Worm (Caenorhabditis elegans): ENCODE data around the gene Y119D3B.14.

The Y119D3B.14 gene

ce11 chrIII:1164668-1165067, 28.9 kb downstream of the Y119D3B.14 start (continued):
- TF ChIP-seq ztf-7 (tag; optimal IDR thresholded peaks at IDR 0.05) (no peak), ceh-44 (GFP tag; IDR thresholded peaks at IDR 0.05) (no peak), nhr-25 (tag; optimal IDR thresholded peaks at IDR 0.05; ENCODE audit: borderline replicate concordance, insufficient read depth) (no peak), daf-8 (GFP tag; IDR thresholded peaks at IDR 0.05) (no peak), hlh-30 (tag; optimal IDR thresholded peaks at IDR 0.05; ENCODE audit: insufficient read depth) (no peak), lin-38 (GFP tag; IDR thresholded peaks at IDR 0.05) (peak; percentile 27), dmd-6 (GFP tag; IDR thresholded peaks at IDR 0.05) (peak; percentile 31), set-16 (GFP tag; IDR thresholded peaks at IDR 0.05) (no peak), madf-9 (GFP tag; conservative IDR thresholded peaks at IDR 0.05) (no peak), tra-1 (GFP tag; IDR thresholded peaks at IDR 0.05) (no peak), rbr-2 (tag; optimal IDR thresholded peaks at IDR 0.05) (no peak), Y105C5A.15 (GFP tag; IDR thresholded peaks at IDR 0.05) (no peak), mes-2 (tag; optimal IDR thresholded peaks at IDR 0.05; ENCODE audit: poor library complexity, severe bottlenecking) (peak; percentile 38), R02D3.7 (tag; optimal IDR thresholded peaks at IDR 0.05) (no peak), dmd-9 (GFP tag; IDR thresholded peaks at IDR 0.05) (no peak), ces-1 (GFP tag; optimal IDR thresholded peaks at IDR 0.05) (no peak), vab-7 (GFP tag; IDR thresholded peaks at IDR 0.05) (peak; percentile 27; the same call in 1 of the 2 replicates), hmg-1.1 (GFP tag; IDR thresholded peaks at IDR 0.05) (no peak), lin-29 (GFP tag; IDR thresholded peaks at IDR 0.05) (no peak), ceh-62 (tag; optimal IDR thresholded peaks at IDR 0.05) (no peak), ama-1 (optimal IDR thresholded peaks at IDR 0.05) (no peak), mdl-1 (tag; optimal IDR thresholded peaks at IDR 0.05) (no peak), T20F7.1 (GFP tag; optimal IDR thresholded peaks at IDR 0.05) (no peak), zfp-3 (GFP tag; conservative IDR thresholded peaks at IDR 0.05) (no peak), F44E2.7 (GFP tag; IDR thresholded peaks at IDR 0.05) (no peak), dmd-8 (GFP tag; IDR thresholded peaks at IDR 0.05) (no peak), nhr-102 (tag; optimal IDR thresholded peaks at IDR 0.05) (no peak), nhr-41 (GFP tag; IDR thresholded peaks at IDR 0.05) (no peak), F26F4.8 (GFP tag; conservative IDR thresholded peaks at IDR 0.05) (no peak), ZK337.2 (GFP tag; IDR thresholded peaks at IDR 0.05) (no peak), F10B5.3 (tag; optimal IDR thresholded peaks at IDR 0.05) (no peak), nhr-42 (GFP tag; IDR thresholded peaks at IDR 0.05) (no peak), ztf-11 (tag; optimal IDR thresholded peaks at IDR 0.05) (no peak), fos-1 (tag; optimal IDR thresholded peaks at IDR 0.05) (no peak), F49E8.2 (tag; optimal IDR thresholded peaks at IDR 0.05; ENCODE audit: borderline replicate concordance) (no peak), Y5F2A.4 (GFP tag; optimal IDR thresholded peaks at IDR 0.05) (no peak), hlh-11 (tag; optimal IDR thresholded peaks at IDR 0.05) (no peak)

DNA sequence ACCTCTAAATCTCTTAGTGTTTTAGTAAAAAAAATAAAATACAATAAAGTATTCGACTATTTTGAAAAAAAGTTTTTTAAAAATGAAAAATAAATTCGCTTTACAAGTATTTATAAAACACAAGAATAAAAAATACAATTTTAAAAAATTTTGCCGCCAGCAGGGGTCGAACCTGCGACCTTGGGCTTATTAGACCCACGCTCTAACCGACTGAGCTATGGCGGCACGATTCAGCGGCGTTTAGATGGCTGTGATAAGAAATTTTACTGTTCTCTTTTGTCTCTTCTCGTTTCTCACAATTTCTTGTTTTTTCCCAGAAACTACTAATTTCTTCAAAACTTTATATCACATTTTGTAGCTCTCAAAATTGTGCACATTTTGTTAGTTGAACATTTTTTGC, 30.4 kb downstream of the Y119D3B.14 start:
- no peak for TF ChIP-seq aha-1 (tag)
- TF ChIP-seq vab-7 (GFP tag; IDR thresholded peaks at IDR 0.05): 0 out of 2 replicates have a peak, but pooled peaks have one; percentile 29
- no peak for TF ChIP-seq aly-2 (tag; optimal IDR thresholded peaks at IDR 0.05)
- TF ChIP-seq daf-16 (GFP tag; optimal IDR thresholded peaks at IDR 0.05): peak in 1 of 2 experiments; percentile 19
- TF ChIP-seq daf-16 (tag; optimal IDR thresholded peaks at IDR 0.05): no peak
- TF ChIP-seq zip-2 (tag; optimal IDR thresholded peaks at IDR 0.05): no peak
- TF ChIP-seq fos-1 (tag; optimal IDR thresholded peaks at IDR 0.05): no peak
- no peak for TF ChIP-seq gei-8 (GFP tag; optimal IDR thresholded peaks at IDR 0.05)
- 0 out of 2 replicates have a peak, but pooled peaks have one; percentile 15 for TF ChIP-seq hmg-1.1 (GFP tag; IDR thresholded peaks at IDR 0.05)
- TF ChIP-seq saeg-2 (GFP tag; IDR thresholded peaks at IDR 0.05): no peak
- 0 out of 2 replicates have a peak, but pooled peaks have one; percentile 37 for TF ChIP-seq pha-4 (GFP tag; IDR thresholded peaks at IDR 0.05)
- TF ChIP-seq pha-4 (tag; optimal IDR thresholded peaks at IDR 0.05): no peak
- peak; percentile 59; the same call in 1 of the 2 replicates for TF ChIP-seq lim-7 (GFP tag; IDR thresholded peaks at IDR 0.05)
- no peak for TF ChIP-seq ztf-7 (tag; optimal IDR thresholded peaks at IDR 0.05)
- TF ChIP-seq lsy-2 (tag; optimal IDR thresholded peaks at IDR 0.05): no peak
- TF ChIP-seq dmd-6 (GFP tag; IDR thresholded peaks at IDR 0.05): 0 out of 2 replicates have a peak, but pooled peaks have one; percentile 9
- TF ChIP-seq lin-38 (GFP tag; IDR thresholded peaks at IDR 0.05): peak; percentile 68
- no peak for TF ChIP-seq madf-9 (GFP tag; conservative IDR thresholded peaks at IDR 0.05)
- TF ChIP-seq tag-97 (GFP tag; IDR thresholded peaks at IDR 0.05): no peak
- TF ChIP-seq nhr-10 (tag; optimal IDR thresholded peaks at IDR 0.05): no peak
- peak; percentile 52; the same call in 1 of the 2 replicates for TF ChIP-seq egl-43 (GFP tag; IDR thresholded peaks at IDR 0.05)
- no peak for TF ChIP-seq lin-13 (GFP tag; optimal IDR thresholded peaks at IDR 0.05)
